Fruit fly (Drosophila melanogaster) whole organism, prepupa: ENCODE measurements around the gene CG7872.

Experiments
- Blimp-1 ChIP-seq: fragments of 200-800 bp; sonication (Bioruptor generic); optimal IDR thresholded peaks from 3 replicates; lab custom pipeline; 2017; ENCODE audit warnings: missing biosample characterization, missing genetic modification characterization, mild to moderate bottlenecking, moderate library complexity, missing genetic modification reagents
- CG10669 ChIP-seq: fragments of 200-800 bp; sonication (Bioruptor generic); optimal IDR thresholded peaks from 3 replicates; lab custom pipeline; 2018; ENCODE audit warnings: missing biosample characterization, mild to moderate bottlenecking, missing genetic modification characterization, moderate library complexity
- CG11294 ChIP-seq: fragments of 200-800 bp; sonication (Bioruptor generic); IDR thresholded peaks from 2 replicates; pipeline ENCODE4 v1.3.6; 2022; ENCODE audit warnings: missing biosample characterization, missing genetic modification characterization
- CG11902 ChIP-seq: fragments of 200-800 bp; sonication (Bioruptor generic); optimal IDR thresholded peaks from 3 replicates; lab custom pipeline; 2016; ENCODE audit warnings: missing biosample characterization, missing genetic modification characterization
- CG15336 ChIP-seq: fragments of 200-800 bp; sonication (Bioruptor generic); IDR thresholded peaks from 2 replicates; pipeline ENCODE4 v1.3.6; 2022; ENCODE audit warnings: missing biosample characterization, missing genetic modification characterization
- CG1621 ChIP-seq: fragments of 200-800 bp; sonication (Bioruptor generic); optimal IDR thresholded peaks from 3 replicates; lab custom pipeline; 2018; ENCODE audit warnings: missing biosample characterization, mild to moderate bottlenecking, missing genetic modification characterization
- CG16779 ChIP-seq: fragments of 200-800 bp; sonication (Bioruptor generic); optimal IDR thresholded peaks from 3 replicates; lab custom pipeline; 2017; ENCODE audit warnings: missing biosample characterization, mild to moderate bottlenecking, missing genetic modification characterization
- CG31627 ChIP-seq: fragments of 200-800 bp; sonication (Bioruptor generic); optimal IDR thresholded peaks from 3 replicates; lab custom pipeline; 2016; ENCODE audit warnings: missing biosample characterization, missing genetic modification characterization
- CG32006 ChIP-seq: fragments of 200-800 bp; sonication (Bioruptor generic); optimal IDR thresholded peaks from 3 replicates; lab custom pipeline; 2017; ENCODE audit warnings: missing biosample characterization, mild to moderate bottlenecking, missing genetic modification characterization
- CG3919 ChIP-seq: fragments of 200-800 bp; sonication (Bioruptor generic); optimal IDR thresholded peaks from 3 replicates; lab custom pipeline; 2016; ENCODE audit warnings: missing biosample characterization, missing genetic modification characterization
- CG4318 ChIP-seq: fragments of 200-800 bp; sonication (Bioruptor generic); optimal IDR thresholded peaks from 3 replicates; lab custom pipeline; 2017; ENCODE audit warnings: missing biosample characterization, mild to moderate bottlenecking, missing genetic modification characterization
- CG6163 ChIP-seq: fragments of 200-800 bp; sonication (Bioruptor generic); IDR thresholded peaks from 3 replicates; pipeline ENCODE4 v1.3.6; 2022; ENCODE audit warnings: missing biosample characterization, missing genetic modification characterization
- CG6276 ChIP-seq: fragments of 200-800 bp; sonication (Bioruptor generic); optimal IDR thresholded peaks from 2 replicates; lab custom pipeline; 2017; ENCODE audit warnings: missing biosample characterization, mild to moderate bottlenecking, missing genetic modification characterization
- CG6808 ChIP-seq: fragments of 200-800 bp; sonication (Bioruptor generic); optimal IDR thresholded peaks from 3 replicates; lab custom pipeline; 2017; ENCODE audit warnings: missing biosample characterization, missing genetic modification characterization, mild to moderate bottlenecking, moderate library complexity, missing genetic modification reagents
- CG6854 ChIP-seq: fragments of 200-800 bp; sonication (Bioruptor generic); optimal IDR thresholded peaks from 2 replicates; lab custom pipeline; 2017; ENCODE audit warnings: missing biosample characterization, mild to moderate bottlenecking, missing genetic modification characterization
- CG7368 ChIP-seq: fragments of 200-800 bp; sonication (Bioruptor generic); optimal IDR thresholded peaks from 3 replicates; lab custom pipeline; 2016; ENCODE audit warnings: missing biosample characterization, missing genetic modification characterization
- CG9139 ChIP-seq: fragments of 200-800 bp; sonication (Bioruptor generic); optimal IDR thresholded peaks from 3 replicates; lab custom pipeline; 2017; ENCODE audit warnings: missing biosample characterization, mild to moderate bottlenecking, missing genetic modification characterization
- Eip75B ChIP-seq: fragments of 200-800 bp; sonication (Bioruptor generic); optimal IDR thresholded peaks from 3 replicates; lab custom pipeline; 2016; ENCODE audit warnings: missing biosample characterization, missing genetic modification characterization
- Eip78C ChIP-seq: fragments of 200-800 bp; sonication (Bioruptor generic); peaks from one replicate; lab custom pipeline; 2016; ENCODE audit warnings: missing biosample characterization, missing genetic modification characterization
- Eip93F ChIP-seq: fragments of 200-800 bp; sonication (Bioruptor generic); optimal IDR thresholded peaks from 2 replicates; lab custom pipeline; 2016; ENCODE audit warnings: missing biosample characterization, mild to moderate bottlenecking, missing genetic modification characterization
- Ets21C ChIP-seq: fragments of 200-800 bp; sonication (Bioruptor generic); optimal IDR thresholded peaks from 3 replicates; lab custom pipeline; 2016; ENCODE audit warnings: missing biosample characterization, missing genetic modification characterization
- Ets96B ChIP-seq: fragments of 200-800 bp; optimal IDR thresholded peaks from 2 replicates; lab custom pipeline; 2019; ENCODE audit warnings: missing biosample characterization, mild to moderate bottlenecking, missing genetic modification characterization, moderate library complexity
- Hr39 ChIP-seq: fragments of 200-800 bp; sonication (Bioruptor generic); optimal IDR thresholded peaks from 2 replicates; lab custom pipeline; 2016; ENCODE audit warnings: missing biosample characterization, missing genetic modification characterization
- Met ChIP-seq: fragments of 200-800 bp; sonication (Bioruptor generic); optimal IDR thresholded peaks from 3 replicates; lab custom pipeline; 2016; ENCODE audit warnings: missing biosample characterization, missing genetic modification characterization
- Smox ChIP-seq: fragments of 200-800 bp; sonication (Bioruptor generic); optimal IDR thresholded peaks from 3 replicates; lab custom pipeline; 2016; ENCODE audit warnings: missing biosample characterization, missing genetic modification characterization
- Sox102F ChIP-seq: fragments of 200-800 bp; sonication (Bioruptor generic); optimal IDR thresholded peaks from 2 replicates; lab custom pipeline; 2016; ENCODE audit warnings: missing biosample characterization, mild to moderate bottlenecking, missing genetic modification characterization
- Sox15 ChIP-seq: fragments of 200-800 bp; sonication (Bioruptor generic); optimal IDR thresholded peaks from 3 replicates; lab custom pipeline; 2016; ENCODE audit warnings: missing biosample characterization, missing genetic modification characterization
- achi ChIP-seq: fragments of 200-800 bp; sonication (Bioruptor generic); optimal IDR thresholded peaks from 3 replicates; lab custom pipeline; 2016; ENCODE audit warnings: missing biosample characterization, missing genetic modification characterization
- cyc ChIP-seq: fragments of 200-800 bp; sonication (Bioruptor generic); optimal IDR thresholded peaks from 3 replicates; lab custom pipeline; 2016; ENCODE audit warnings: missing biosample characterization, missing genetic modification characterization
- dac ChIP-seq: fragments of 200-800 bp; sonication (Bioruptor generic); optimal IDR thresholded peaks from 2 replicates; lab custom pipeline; 2017; ENCODE audit warnings: missing biosample characterization, mild to moderate bottlenecking, missing genetic modification characterization
- dsx ChIP-seq: fragments of 200-800 bp; optimal IDR thresholded peaks from 3 replicates; lab custom pipeline; 2019; ENCODE audit warnings: missing biosample characterization, mild to moderate bottlenecking, missing genetic modification characterization, moderate library complexity; ENCODE audit not compliant: poor library complexity, severe bottlenecking
- eg ChIP-seq: fragments of 200-800 bp; sonication (Bioruptor generic); IDR thresholded peaks from 3 replicates; pipeline ENCODE4 v1.3.6; 2022; ENCODE audit warnings: missing biosample characterization, missing genetic modification characterization
- esn ChIP-seq: fragments of 200-800 bp; sonication (Bioruptor generic); optimal IDR thresholded peaks from 2 replicates; lab custom pipeline; 2016; ENCODE audit warnings: missing biosample characterization, mild to moderate bottlenecking, missing genetic modification characterization, moderate library complexity
- fd85E ChIP-seq: fragments of 200-800 bp; sonication (Bioruptor generic); optimal IDR thresholded peaks from 3 replicates; lab custom pipeline; 2016; ENCODE audit warnings: missing biosample characterization, missing genetic modification characterization
- fkh ChIP-seq: fragments of 200-800 bp; sonication (Bioruptor generic); optimal IDR thresholded peaks from 3 replicates; lab custom pipeline; 2017; ENCODE audit warnings: missing biosample characterization, mild to moderate bottlenecking, missing genetic modification characterization, moderate library complexity
- lz ChIP-seq: fragments of 200-800 bp; sonication (Bioruptor generic); optimal IDR thresholded peaks from 3 replicates; lab custom pipeline; 2016; ENCODE audit warnings: missing biosample characterization, missing genetic modification characterization
- net ChIP-seq: fragments of 200-800 bp; sonication (Bioruptor generic); optimal IDR thresholded peaks from 3 replicates; lab custom pipeline; 2016; ENCODE audit warnings: missing biosample characterization, missing genetic modification characterization
- pdm3 ChIP-seq: fragments of 200-800 bp; sonication (Bioruptor generic); optimal IDR thresholded peaks from 3 replicates; lab custom pipeline; 2016; ENCODE audit warnings: missing biosample characterization, missing genetic modification characterization
- salr ChIP-seq, 2 experiments: fragments of 200-800 bp; sonication (Bioruptor generic); optimal IDR thresholded peaks; 3 replicates each; lab custom pipeline; 2016 to 2018; ENCODE audit warnings: missing biosample characterization in 2 of 2, missing genetic modification characterization in 2 of 2, mild to moderate bottlenecking in 1 of 2
- spab ChIP-seq: fragments of 200-800 bp; sonication (Bioruptor generic); optimal IDR thresholded peaks from 2 replicates; lab custom pipeline; 2017; ENCODE audit warnings: missing biosample characterization, mild to moderate bottlenecking, missing genetic modification characterization, missing genetic modification reagents
- ss ChIP-seq, 2 experiments: fragments of 200-800 bp; sonication (Bioruptor generic); optimal IDR thresholded peaks; 2 replicates in 1 of 2; 3 replicates in 1 of 2; lab custom pipeline; 2017 to 2018; ENCODE audit warnings: mild to moderate bottlenecking in 2 of 2, missing biosample characterization in 2 of 2, missing genetic modification characterization in 2 of 2, moderate library complexity in 1 of 2
- svp ChIP-seq: fragments of 200-800 bp; sonication (Bioruptor generic); peaks from one replicate; lab custom pipeline; 2016; ENCODE audit warnings: missing biosample characterization, missing genetic modification characterization
- topi ChIP-seq: fragments of 200-800 bp; sonication (Bioruptor generic); optimal IDR thresholded peaks from 3 replicates; lab custom pipeline; 2016; ENCODE audit warnings: missing biosample characterization, missing genetic modification characterization

Gene CG7872

dm6 chrX:15602438-15602837 lies 24.4 kb downstream of the CG7872 start (continued):
- TF ChIP-seq Smox (no peak), esn (GFP tag; lab: Kevin White, UChicago) (no peak), CG6163 (GFP tag; lab: Robert Waterston, UW) (peak; percentile 39; the same call in 1 of the 3 replicates), topi (GFP tag; lab: Kevin White, UChicago) (no peak), CG11902 (GFP tag; lab: Kevin White, UChicago) (no peak), achi (no peak), spab (GFP tag; lab: Kevin White, UChicago) (no peak), CG31627 (GFP tag; lab: Kevin White, UChicago) (no peak), fkh (GFP tag; lab: Kevin White, UChicago) (peak; percentile 65), Sox15 (no peak), Blimp-1 (GFP tag; lab: Kevin White, UChicago) (no peak), Eip75B (GFP tag; lab: Kevin White, UChicago) (no peak), lz (GFP tag; lab: Kevin White, UChicago) (no peak), eg (no peak), CG4318 (GFP tag; lab: Kevin White, UChicago) (no peak), Eip78C (GFP tag; lab: Kevin White, UChicago) (no peak), Ets96B (tag; lab: Kevin White, UChicago) (no peak), CG9139 (GFP tag; lab: Kevin White, UChicago) (no peak), CG1621 (tag; lab: Kevin White, UChicago) (no peak), dac (GFP tag; lab: Kevin White, UChicago) (no peak), pdm3 (GFP tag; lab: Kevin White, UChicago) (no peak), CG16779 (tag; lab: Kevin White, UChicago) (no peak), Sox102F (GFP tag; lab: Kevin White, UChicago) (no peak), CG10669 (GFP tag; lab: Kevin White, UChicago) (peak; percentile 8), svp (GFP tag; lab: Kevin White, UChicago) (no peak), Ets21C (GFP tag; lab: Kevin White, UChicago) (no peak), Hr39 (GFP tag; lab: Kevin White, UChicago) (no peak), CG11294 (GFP tag; lab: Robert Waterston, UW) (no peak), dsx (no peak), fd85E (GFP tag; lab: Kevin White, UChicago) (no peak), CG6276 (GFP tag; lab: Kevin White, UChicago) (no peak)

- TF ChIP-seq Eip78C (GFP tag; lab: Kevin White, UChicago): peak; percentile 57
- peak; percentile 10 for TF ChIP-seq CG3919
- no peak for TF ChIP-seq salr (GFP tag; optimal IDR thresholded peaks at IDR 0.05; lab: Kevin White, UChicago)
- TF ChIP-seq Met: no peak
- TF ChIP-seq Sox15: no peak
- TF ChIP-seq CG10669 (GFP tag; lab: Kevin White, UChicago): no peak
- TF ChIP-seq CG31627 (GFP tag; lab: Kevin White, UChicago): no peak
- no peak; the same call in 2 of the 3 replicates for TF ChIP-seq CG6163 (GFP tag; lab: Robert Waterston, UW)
- TF ChIP-seq eg: no peak
- peak; percentile 5 for TF ChIP-seq Eip75B (GFP tag; lab: Kevin White, UChicago)
- no peak for TF ChIP-seq Eip93F
- TF ChIP-seq CG15336 (GFP tag; lab: Robert Waterston, UW): no peak
- peak; percentile 49 for TF ChIP-seq CG6808 (GFP tag; lab: Kevin White, UChicago)
- TF ChIP-seq ss (GFP tag; optimal IDR thresholded peaks at IDR 0.05; lab: Kevin White, UChicago): peak; percentile 64
- no peak for TF ChIP-seq Hr39 (GFP tag; lab: Kevin White, UChicago)
- no peak for TF ChIP-seq Ets21C (GFP tag; lab: Kevin White, UChicago)
- TF ChIP-seq esn (GFP tag; lab: Kevin White, UChicago): no peak
- TF ChIP-seq CG9139 (GFP tag; lab: Kevin White, UChicago): peak; percentile 64
- no peak for TF ChIP-seq CG7368 (GFP tag; lab: Kevin White, UChicago)
- TF ChIP-seq net (GFP tag; lab: Kevin White, UChicago): no peak
- TF ChIP-seq achi: no peak
- no peak for TF ChIP-seq CG32006
- peak; percentile 34 for TF ChIP-seq spab (GFP tag; lab: Kevin White, UChicago)
- no peak for TF ChIP-seq lz (GFP tag; lab: Kevin White, UChicago)
- no peak for TF ChIP-seq cyc (GFP tag; lab: Kevin White, UChicago)
- no peak for TF ChIP-seq svp (GFP tag; lab: Kevin White, UChicago)
- peak; percentile 26 for TF ChIP-seq CG6854 (GFP tag; lab: Kevin White, UChicago)
Observed at dm6 chrX:15608751-15609345, 30.8 kb downstream of the CG7872 start.
